Worm (Caenorhabditis elegans): ENCODE data around the gene C26B2.8.

The C26B2.8 gene

ce11 chrIV:8009374-8009773 lies 4.6 kb upstream of the C26B2.8 start:
- TF ChIP-seq fkh-2 (tag; optimal IDR thresholded peaks at IDR 0.05), result no peak
- TF ChIP-seq elt-1 (tag; optimal IDR thresholded peaks at IDR 0.05), result no peak
- peak; percentile 80 for TF ChIP-seq nhr-25 (tag; optimal IDR thresholded peaks at IDR 0.05)
- no peak for TF ChIP-seq lin-39 (tag; optimal IDR thresholded peaks at IDR 0.05)

ce11 chrIV:8010521-8010920 lies 3.4 kb upstream of the C26B2.8 start:
- TF ChIP-seq ceh-16 (tag; optimal IDR thresholded peaks at IDR 0.05), result no peak
- TF ChIP-seq nhr-43 (tag; optimal IDR thresholded peaks at IDR 0.05; ENCODE audit: poor library complexity, severe bottlenecking), result no peak
- TF ChIP-seq lin-15B (tag; optimal IDR thresholded peaks at IDR 0.05), result no peak
- TF ChIP-seq tbx-2 (tag; optimal IDR thresholded peaks at IDR 0.05), result no peak
- TF ChIP-seq nhr-76 (tag; optimal IDR thresholded peaks at IDR 0.05), result no peak
- no peak for TF ChIP-seq nhr-237 (tag; optimal IDR thresholded peaks at IDR 0.05)
- TF ChIP-seq pqm-1 (tag; optimal IDR thresholded peaks at IDR 0.05), result no peak
- no peak for TF ChIP-seq fkh-10 (GFP tag; optimal IDR thresholded peaks at IDR 0.05)
- TF ChIP-seq mdl-1 (tag; optimal IDR thresholded peaks at IDR 0.05), result no peak
- no peak for TF ChIP-seq nhr-23 (tag; optimal IDR thresholded peaks at IDR 0.05)
- no peak for TF ChIP-seq aly-2 (tag; optimal IDR thresholded peaks at IDR 0.05)
- no peak for TF ChIP-seq ztf-4 (tag; optimal IDR thresholded peaks at IDR 0.05)
- TF ChIP-seq egl-27 (tag; optimal IDR thresholded peaks at IDR 0.05), result no peak
- no peak for TF ChIP-seq lsy-12 (tag; optimal IDR thresholded peaks at IDR 0.05)

ce11 chrIV:8012330-8012729 lies 1.6 kb upstream of the C26B2.8 start, which contains the start of gene Y42H9B.3:
Gene Y42H9B.3, minus strand, starts transcription at chrIV:8012430.
- no peak for TF ChIP-seq pha-4 (tag; optimal IDR thresholded peaks at IDR 0.05)

- TF ChIP-seq pha-4 (tag; optimal IDR thresholded peaks at IDR 0.05) (peak; percentile 74), hmg-11 (tag; optimal IDR thresholded peaks at IDR 0.05) (peak; percentile 37), ceh-82 (tag; optimal IDR thresholded peaks at IDR 0.05) (peak; percentile 36), jun-1 (tag; optimal IDR thresholded peaks at IDR 0.05) (peak; percentile 29), elt-2 (tag; optimal IDR thresholded peaks at IDR 0.05) (peak; percentile 31), lsy-12 (tag; optimal IDR thresholded peaks at IDR 0.05) (peak; percentile 44), lin-15B (tag; optimal IDR thresholded peaks at IDR 0.05) (peak; percentile 52), snpc-4 (tag; optimal IDR thresholded peaks at IDR 0.05) (peak; percentile 20), nfya-1 (tag; optimal IDR thresholded peaks at IDR 0.05; ENCODE audit: insufficient read depth) (peak; percentile 55), nhr-43 (tag; optimal IDR thresholded peaks at IDR 0.05; ENCODE audit: poor library complexity, severe bottlenecking) (peak; percentile 80), nhr-23 (tag; optimal IDR thresholded peaks at IDR 0.05) (peak; percentile 19), R02D3.7 (tag; optimal IDR thresholded peaks at IDR 0.05) (peak; percentile 87)
These were observed 1.9 kb downstream of the C26B2.8 start, which contains the start of gene C26B2.7 for ce11 chrIV:8015726-8016312. Gene C26B2.7, plus strand, starts transcription at chrIV:8016274.

- TF ChIP-seq ztf-4 (tag; optimal IDR thresholded peaks at IDR 0.05), result no peak
- no peak for TF ChIP-seq pha-4 (tag; optimal IDR thresholded peaks at IDR 0.05)
- no peak for TF ChIP-seq lsy-12 (tag; optimal IDR thresholded peaks at IDR 0.05)
- TF ChIP-seq eor-1 (tag; optimal IDR thresholded peaks at IDR 0.05), result no peak
- no peak for TF ChIP-seq ZK546.5 (tag; optimal IDR thresholded peaks at IDR 0.05)
- no peak for TF ChIP-seq elt-3 (tag; optimal IDR thresholded peaks at IDR 0.05)
- no peak for TF ChIP-seq nhr-25 (tag; optimal IDR thresholded peaks at IDR 0.05)
- no peak for TF ChIP-seq ama-1 (optimal IDR thresholded peaks at IDR 0.05)
- no peak for TF ChIP-seq nhr-76 (tag; optimal IDR thresholded peaks at IDR 0.05)
- no peak for TF ChIP-seq egl-5 (tag; optimal IDR thresholded peaks at IDR 0.05)
- no peak for TF ChIP-seq nhr-23 (tag; optimal IDR thresholded peaks at IDR 0.05)
- TF ChIP-seq aly-2 (tag; optimal IDR thresholded peaks at IDR 0.05), result no peak
- TF ChIP-seq fkh-2 (tag; optimal IDR thresholded peaks at IDR 0.05), result no peak
- no peak for TF ChIP-seq elt-2 (tag; optimal IDR thresholded peaks at IDR 0.05)
- no peak for TF ChIP-seq lin-39 (tag; optimal IDR thresholded peaks at IDR 0.05)
- no peak for TF ChIP-seq fos-1 (tag; optimal IDR thresholded peaks at IDR 0.05)
These were observed 2.7 kb downstream of the C26B2.8 start, which contains the start of gene elpc-4 for ce11 chrIV:8016694-8017093. Gene elpc-4, plus strand, starts transcription at chrIV:8016994.
